Fruit fly (Drosophila melanogaster) whole organism, embryonic: ENCODE data around the gene Tmem214.

Experiments
- C15 ChIP-seq: fragments of 200-800 bp; sonication (Bioruptor generic); IDR thresholded peaks from 3 replicates; pipeline ENCODE4 v1.3.6; 2022; ENCODE audit warnings: missing biosample characterization, missing genetic modification characterization
- CG10274 ChIP-seq: fragments of 200-800 bp; sonication (Bioruptor generic); optimal IDR thresholded peaks from 3 replicates; lab custom pipeline; 2017; ENCODE audit warnings: missing biosample characterization, mild to moderate bottlenecking, missing genetic modification characterization
- CG10462 ChIP-seq: fragments of 200-800 bp; sonication (Bioruptor generic); optimal IDR thresholded peaks from 2 replicates; lab custom pipeline; 2016; ENCODE audit warnings: missing biosample characterization, missing genetic modification characterization
- CG11723 ChIP-seq: fragments of 200-800 bp; sonication (Bioruptor generic); optimal IDR thresholded peaks from 2 replicates; lab custom pipeline; 2017; ENCODE audit warnings: missing biosample characterization, mild to moderate bottlenecking, missing genetic modification characterization
- CG1233 ChIP-seq: fragments of 200-800 bp; sonication (Bioruptor generic); optimal IDR thresholded peaks from 4 replicates; lab custom pipeline; 2018; ENCODE audit warnings: missing biosample characterization, mild to moderate bottlenecking, missing genetic modification characterization
- CG12659 ChIP-seq: fragments of 200-800 bp; sonication (Bioruptor generic); optimal IDR thresholded peaks from 3 replicates; lab custom pipeline; 2017; ENCODE audit warnings: mild to moderate bottlenecking, missing biosample characterization, missing genetic modification reagents, missing genetic modification characterization
- CG12744 ChIP-seq: fragments of 200-800 bp; sonication (Bioruptor generic); optimal IDR thresholded peaks from 2 replicates; lab custom pipeline; 2016; ENCODE audit warnings: missing biosample characterization, missing genetic modification characterization
- CG1603 ChIP-seq: fragments of 200-800 bp; sonication (Bioruptor generic); optimal IDR thresholded peaks from 2 replicates; lab custom pipeline; 2019; ENCODE audit warnings: missing biosample characterization, mild to moderate bottlenecking, missing genetic modification characterization, moderate library complexity
- CG17328 ChIP-seq: fragments of 200-800 bp; sonication (Bioruptor generic); IDR thresholded peaks from 2 replicates; pipeline ENCODE4 v1.3.6; 2022; ENCODE audit warnings: missing biosample characterization, missing genetic modification characterization
- CG17912 ChIP-seq: fragments of 200-800 bp; sonication (Bioruptor generic); optimal IDR thresholded peaks from 2 replicates; lab custom pipeline; 2018; ENCODE audit warnings: missing biosample characterization, mild to moderate bottlenecking, missing genetic modification characterization
- CG18764 ChIP-seq: fragments of 200-800 bp; sonication (Bioruptor generic); optimal IDR thresholded peaks from 3 replicates; lab custom pipeline; 2016; ENCODE audit warnings: missing biosample characterization, missing genetic modification characterization
- CG2199 ChIP-seq: fragments of 200-800 bp; sonication (Bioruptor generic); IDR thresholded peaks from 3 replicates; pipeline ENCODE4 v1.3.6; 2022; ENCODE audit warnings: missing biosample characterization, missing genetic modification characterization
- CG4404 ChIP-seq: fragments of 200-800 bp; sonication (Bioruptor generic); IDR thresholded peaks from 2 replicates; pipeline ENCODE4 v1.3.6; 2022; ENCODE audit warnings: missing biosample characterization, missing genetic modification characterization
- CG5180 ChIP-seq: fragments of 200-800 bp; sonication (Bioruptor generic); optimal IDR thresholded peaks from 3 replicates; lab custom pipeline; 2017; ENCODE audit warnings: missing biosample characterization, missing genetic modification characterization, mild to moderate bottlenecking, moderate library complexity, missing genetic modification reagents
- CG6654 ChIP-seq: fragments of 200-800 bp; sonication (Bioruptor generic); optimal IDR thresholded peaks from 2 replicates; lab custom pipeline; 2017; ENCODE audit warnings: missing biosample characterization, mild to moderate bottlenecking, missing genetic modification characterization
- CG7357 ChIP-seq: fragments of 200-800 bp; sonication (Bioruptor generic); IDR thresholded peaks from 3 replicates; pipeline ENCODE4 v1.3.6; 2022; ENCODE audit warnings: missing biosample characterization, missing genetic modification characterization
- CG7839 ChIP-seq: fragments of 200-800 bp; sonication (Bioruptor generic); optimal IDR thresholded peaks from 3 replicates; lab custom pipeline; 2018; ENCODE audit warnings: missing biosample characterization, mild to moderate bottlenecking, missing genetic modification characterization, moderate library complexity
- CG8290 ChIP-seq, 3 experiments: fragments of 200-800 bp; sonication (Bioruptor generic); optimal IDR thresholded peaks; 2 replicates each; lab custom pipeline; 2016 to 2019; ENCODE audit warnings: missing biosample characterization in 3 of 3, missing genetic modification characterization in 3 of 3, mild to moderate bottlenecking in 2 of 3, moderate library complexity in 1 of 3
- CG8765 ChIP-seq: fragments of 200-800 bp; sonication (Bioruptor generic); IDR thresholded peaks from 2 replicates; pipeline ENCODE4 v1.3.6; 2022; ENCODE audit warnings: missing biosample characterization, missing genetic modification characterization
- CG9727 ChIP-seq: fragments of 200-800 bp; sonication (Bioruptor generic); optimal IDR thresholded peaks from 3 replicates; lab custom pipeline; 2017; ENCODE audit warnings: missing biosample characterization, mild to moderate bottlenecking, missing genetic modification characterization
- CG9932 ChIP-seq: fragments of 200-800 bp; sonication (Bioruptor generic); IDR thresholded peaks from 2 replicates; pipeline ENCODE4 v1.3.6; 2022; ENCODE audit warnings: missing biosample characterization, missing genetic modification characterization
- CHES-1-like ChIP-seq: fragments of 200-800 bp; sonication (Bioruptor generic); optimal IDR thresholded peaks from 2 replicates; lab custom pipeline; 2016; ENCODE audit warnings: missing biosample characterization, missing genetic modification characterization
- Chrac-16 ChIP-seq: fragments of 200-800 bp; sonication (Bioruptor generic); optimal IDR thresholded peaks from 3 replicates; lab custom pipeline; 2016; ENCODE audit warnings: missing biosample characterization, missing genetic modification characterization
- Elba2 ChIP-seq: fragments of 200-800 bp; sonication (Bioruptor generic); optimal IDR thresholded peaks from 3 replicates; lab custom pipeline; 2016; ENCODE audit warnings: missing biosample characterization, missing genetic modification characterization
- HLH4C ChIP-seq: fragments of 200-800 bp; sonication (Bioruptor generic); IDR thresholded peaks from 3 replicates; pipeline ENCODE4 v1.3.6; 2022; ENCODE audit warnings: missing biosample characterization, missing genetic modification characterization; ENCODE audit not compliant: partially characterized antibody
- HLH54F ChIP-seq: fragments of 200-800 bp; sonication (Bioruptor generic); optimal IDR thresholded peaks from 3 replicates; lab custom pipeline; 2016; ENCODE audit warnings: missing biosample characterization, missing genetic modification characterization
- Hmr ChIP-seq: fragments of 200-800 bp; sonication (Bioruptor generic); optimal IDR thresholded peaks from 3 replicates; lab custom pipeline; 2017; ENCODE audit warnings: mild to moderate bottlenecking, missing biosample characterization, missing genetic modification reagents, missing genetic modification characterization
- Hr3 ChIP-seq: fragments of 200-800 bp; sonication (Bioruptor generic); optimal IDR thresholded peaks from 3 replicates; lab custom pipeline; 2016; ENCODE audit warnings: missing biosample characterization, missing genetic modification characterization
- Med ChIP-seq: fragments of 200-800 bp; sonication (Bioruptor generic); peaks from one replicate; lab custom pipeline; 2016; ENCODE audit warnings: missing biosample characterization, missing genetic modification characterization, mild to moderate bottlenecking, inconsistent platforms, moderate library complexity
- Nf-YA ChIP-seq: fragments of 200-800 bp; sonication (Bioruptor generic); IDR thresholded peaks from 2 replicates; pipeline ENCODE4 v1.3.6; 2022; ENCODE audit warnings: missing biosample characterization, missing genetic modification characterization
- Optix ChIP-seq: fragments of 200-800 bp; sonication (Bioruptor generic); IDR thresholded peaks from 3 replicates; pipeline ENCODE4 v1.3.6; 2022; ENCODE audit warnings: missing biosample characterization, missing genetic modification characterization
- Pdp1 ChIP-seq, 2 experiments: fragments of 200-800 bp; sonication (Bioruptor generic); optimal IDR thresholded peaks; 3 replicates each; lab custom pipeline; 2016; ENCODE audit warnings: missing biosample characterization in 2 of 2, missing genetic modification characterization in 2 of 2, mild to moderate bottlenecking in 1 of 2, moderate library complexity in 1 of 2
- Tbp ChIP-seq: fragments of >200 bp; optimal IDR thresholded peaks from 2 replicates; lab custom pipeline; 2018; ENCODE audit warnings: missing biosample characterization, missing genetic modification characterization
- abd-A ChIP-seq: fragments of 200-800 bp; sonication (Bioruptor generic); optimal IDR thresholded peaks from 3 replicates; lab custom pipeline; 2019; ENCODE audit warnings: missing biosample characterization, mild to moderate bottlenecking, missing genetic modification characterization, moderate library complexity
- ase ChIP-seq: fragments of 200-800 bp; sonication (Bioruptor generic); IDR thresholded peaks from 3 replicates; pipeline ENCODE4 v1.3.6; 2022; ENCODE audit warnings: missing biosample characterization, missing genetic modification characterization
- br ChIP-seq: fragments of >200 bp; optimal IDR thresholded peaks from 2 replicates; lab custom pipeline; 2017
- cato ChIP-seq: fragments of 200-800 bp; sonication (Bioruptor generic); optimal IDR thresholded peaks from 2 replicates; lab custom pipeline; 2016; ENCODE audit warnings: missing biosample characterization, missing genetic modification characterization, borderline replicate concordance
- exex ChIP-seq: fragments of 200-800 bp; sonication (Bioruptor generic); optimal IDR thresholded peaks from 4 replicates; lab custom pipeline; 2018; ENCODE audit warnings: missing biosample characterization, mild to moderate bottlenecking, missing genetic modification characterization, moderate library complexity
- gfzf ChIP-seq: fragments of 200-800 bp; sonication (Bioruptor generic); optimal IDR thresholded peaks from 2 replicates; lab custom pipeline; 2016; ENCODE audit warnings: missing biosample characterization, mild to moderate bottlenecking, missing genetic modification characterization, moderate library complexity
- ind ChIP-seq: fragments of 200-800 bp; sonication (Bioruptor generic); optimal IDR thresholded peaks from 3 replicates; lab custom pipeline; 2016; ENCODE audit warnings: missing biosample characterization, missing genetic modification characterization
- insv ChIP-seq, 2 experiments: fragments of 200-800 bp; sonication (Bioruptor generic); optimal IDR thresholded peaks; 3 replicates each; lab custom pipeline; 2016 to 2018; ENCODE audit warnings: missing biosample characterization in 2 of 2, missing genetic modification characterization in 2 of 2
- kah ChIP-seq: fragments of 200-800 bp; sonication (Bioruptor generic); optimal IDR thresholded peaks from 2 replicates; lab custom pipeline; 2018; ENCODE audit warnings: missing biosample characterization, mild to moderate bottlenecking, missing genetic modification characterization
- lmd ChIP-seq: fragments of 200-800 bp; sonication (Bioruptor generic); IDR thresholded peaks from 2 replicates; pipeline ENCODE4 v1.3.6; 2022; ENCODE audit warnings: missing biosample characterization, missing genetic modification characterization
- maf-S ChIP-seq: fragments of 200-800 bp; sonication (Bioruptor generic); optimal IDR thresholded peaks from 2 replicates; lab custom pipeline; 2016; ENCODE audit warnings: missing biosample characterization, missing genetic modification characterization
- peb ChIP-seq: fragments of 200-800 bp; sonication (Bioruptor generic); IDR thresholded peaks from 2 replicates; pipeline ENCODE4 v1.3.6; 2022; ENCODE audit warnings: missing biosample characterization, missing genetic modification characterization
- sc ChIP-seq, 3 experiments: fragments of >200 bp in 2 of 3; fragments of 200-800 bp in 1 of 3; sonication (Bioruptor generic) in 1 of 3; optimal IDR thresholded peaks; 2 replicates in 2 of 3; 3 replicates in 1 of 3; lab custom pipeline; 2017; ENCODE audit warnings: mild to moderate bottlenecking in 1 of 3, missing biosample characterization in 1 of 3, missing genetic modification characterization in 1 of 3, missing genetic modification reagents in 1 of 3
- scrt ChIP-seq: fragments of 200-800 bp; sonication (Bioruptor generic); optimal IDR thresholded peaks from 2 replicates; lab custom pipeline; 2018; ENCODE audit warnings: missing biosample characterization, mild to moderate bottlenecking, missing genetic modification characterization, moderate library complexity
- sima ChIP-seq: fragments of 200-800 bp; sonication (Bioruptor generic); optimal IDR thresholded peaks from 2 replicates; lab custom pipeline; 2016; ENCODE audit warnings: missing biosample characterization, missing genetic modification characterization
- toy ChIP-seq: fragments of 200-800 bp; sonication (Bioruptor generic); IDR thresholded peaks from 2 replicates; pipeline ENCODE4 v1.3.6; 2022; ENCODE audit warnings: missing biosample characterization, missing genetic modification characterization
- unc-4 ChIP-seq: fragments of 200-800 bp; sonication (Bioruptor generic); IDR thresholded peaks from 2 replicates; pipeline ENCODE4 v1.3.6; 2022; ENCODE audit warnings: missing biosample characterization, missing genetic modification characterization; ENCODE audit not compliant: partially characterized antibody
- vfl ChIP-seq: fragments of 200-800 bp; sonication (Bioruptor generic); optimal IDR thresholded peaks from 2 replicates; lab custom pipeline; 2016; ENCODE audit warnings: missing biosample characterization, missing genetic modification characterization

The Tmem214 gene

DNA sequence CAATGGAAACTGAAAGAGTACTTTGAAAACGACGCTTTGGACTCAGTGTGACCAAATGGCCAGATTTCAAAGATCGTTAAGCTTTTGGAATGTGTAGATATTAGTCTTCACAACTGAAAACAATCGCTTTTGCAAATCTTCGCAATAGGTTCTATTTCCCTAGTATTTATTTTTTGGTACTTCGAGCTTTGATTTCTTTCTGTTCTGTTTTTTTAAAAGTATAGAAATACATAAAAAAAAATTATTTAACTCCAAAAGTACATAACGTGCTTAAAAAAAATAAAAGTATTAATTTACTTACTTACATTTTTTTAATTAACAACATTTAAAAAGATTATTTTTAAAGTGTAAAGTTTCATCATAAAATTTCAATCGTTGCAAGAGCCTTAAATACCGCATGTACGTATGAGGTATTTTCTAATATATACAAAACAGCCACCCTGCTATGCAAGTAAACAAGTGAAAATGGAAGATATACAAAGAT is 17.3 kb upstream of the Tmem214 start, which contains the start of the genes piwi and CG12253 (continued):
- TF ChIP-seq unc-4 (GFP tag; lab: Robert Waterston, UW) (no peak), ind (GFP tag; lab: Kevin White, UChicago) (peak; percentile 39), vfl (GFP tag; lab: Kevin White, UChicago) (no peak), CG17912 (GFP tag; lab: Kevin White, UChicago) (no peak), Med (GFP tag; lab: Kevin White, UChicago) (peak; percentile 58), Nf-YA (GFP tag; lab: Robert Waterston, UW) (peak; percentile 55), Hmr (no peak), cato (GFP tag; lab: Kevin White, UChicago) (peak; percentile 61), CG1603 (tag; lab: Kevin White, UChicago) (no peak), Pdp1 (GFP tag; optimal IDR thresholded peaks at IDR 0.05; lab: Kevin White, UChicago) (no peak), sima (GFP tag; lab: Kevin White, UChicago) (no peak), toy (no peak), CG18764 (peak; percentile 90), CHES-1-like (GFP tag; lab: Kevin White, UChicago) (peak; percentile 32), CG4404 (GFP tag; lab: Robert Waterston, UW) (no peak), Chrac-16 (peak; percentile 78), CG8765 (GFP tag; lab: Robert Waterston, UW) (no peak), CG2199 (GFP tag; lab: Robert Waterston, UW) (no peak), Tbp (GFP tag; lab: Kevin White, UChicago) (no peak), CG6654 (GFP tag; lab: Kevin White, UChicago) (no peak), CG5180 (GFP tag; lab: Kevin White, UChicago) (no peak), gfzf (peak; percentile 69), CG9727 (GFP tag; lab: Kevin White, UChicago) (peak; percentile 49), kah (GFP tag; lab: Kevin White, UChicago) (no peak), Elba2 (GFP tag; lab: Kevin White, UChicago) (no peak), sc (optimal IDR thresholded peaks at IDR 0.05; lab: Kevin White, UChicago) (no peak), sc (GFP tag; optimal IDR thresholded peaks at IDR 0.05; lab: Kevin White, UChicago) (peak; percentile 67), peb (no peak), lmd (peak; percentile 89), br (lab: Kevin White, UChicago) (no peak), exex (tag; lab: Kevin White, UChicago) (no peak), Optix (no peak), ase (no peak), CG7839 (tag; lab: Kevin White, UChicago) (no peak), CG10274 (GFP tag; lab: Kevin White, UChicago) (no peak), CG10462 (GFP tag; lab: Kevin White, UChicago) (peak; percentile 8), CG1233 (GFP tag; lab: Kevin White, UChicago) (peak; percentile 41), abd-A (tag; lab: Kevin White, UChicago) (no peak), HLH4C (GFP tag; lab: Robert Waterston, UW) (no peak), CG12659 (GFP tag; lab: Kevin White, UChicago) (peak; percentile 88), CG11723 (GFP tag; lab: Kevin White, UChicago) (no peak), insv (GFP tag; optimal IDR thresholded peaks at IDR 0.05; lab: Kevin White, UChicago) (no peak), C15 (GFP tag; lab: Robert Waterston, UW) (no peak), CG12744 (GFP tag; lab: Kevin White, UChicago) (no peak), maf-S (GFP tag; lab: Kevin White, UChicago) (no peak), CG8290 (GFP tag; optimal IDR thresholded peaks at IDR 0.05; lab: Kevin White, UChicago) (peak; percentile 33), CG8290 (tag; optimal IDR thresholded peaks at IDR 0.05; lab: Kevin White, UChicago) (no peak), CG9932 (GFP tag; lab: Robert Waterston, UW) (peak; percentile 66), HLH54F (GFP tag; lab: Kevin White, UChicago) (peak; percentile 49), scrt (GFP tag; lab: Kevin White, UChicago) (no peak), CG7357 (no peak), Hr3 (GFP tag; lab: Kevin White, UChicago) (peak; percentile 84), CG17328 (GFP tag; lab: Robert Waterston, UW) (peak; percentile 82; the same call in 1 of the 2 replicates)
